Worm (Caenorhabditis elegans): ENCODE data around the gene R08C7.5.

Gene R08C7.5

ce11 chrIV:4429901-4430300 is at the start of gene R08C7.5, which contains the start of gene str-185:
TSS of gene R08C7.5 (plus strand) at chrIV:4430229.
TSS of gene str-185 (minus strand) at chrIV:4430001.
- TF ChIP-seq nhr-67 (tag; optimal IDR thresholded peaks at IDR 0.05), result no peak
- no peak for TF ChIP-seq ztf-4 (tag; optimal IDR thresholded peaks at IDR 0.05)
- no peak for TF ChIP-seq nhr-28 (tag; optimal IDR thresholded peaks at IDR 0.05)
- no peak for TF ChIP-seq nhr-76 (tag; optimal IDR thresholded peaks at IDR 0.05)
- TF ChIP-seq fos-1 (tag; optimal IDR thresholded peaks at IDR 0.05), result no peak
- TF ChIP-seq ztf-11 (tag; optimal IDR thresholded peaks at IDR 0.05), result no peak
- TF ChIP-seq fkh-10 (GFP tag; optimal IDR thresholded peaks at IDR 0.05), result no peak
- TF ChIP-seq ceh-28 (tag; optimal IDR thresholded peaks at IDR 0.05), result no peak
- TF ChIP-seq elt-3 (tag; optimal IDR thresholded peaks at IDR 0.05), result no peak

- TF ChIP-seq fkh-10 (GFP tag; optimal IDR thresholded peaks at IDR 0.05) (no peak), elt-2 (tag; optimal IDR thresholded peaks at IDR 0.05) (peak; percentile 70), ceh-28 (tag; optimal IDR thresholded peaks at IDR 0.05) (peak; percentile 24)
Observed at ce11 chrIV:4386351-4386750, 43.7 kb upstream of the R08C7.5 start, which contains the start of gene tald-1. TSS of gene tald-1 (plus strand) at chrIV:4386651.

ce11 chrIV:4388854-4389253 is 41.2 kb upstream of the R08C7.5 start:
- TF ChIP-seq elt-2 (tag; optimal IDR thresholded peaks at IDR 0.05), result peak; percentile 4

ce11 chrIV:4390438-4390894 is 39.6 kb upstream of the R08C7.5 start, which contains the start of the genes rpl-7A and set-21:
TSS of gene rpl-7A (minus strand) at chrIV:4390590.
TSS of gene set-21 (plus strand) at chrIV:4390844.
- TF ChIP-seq ZK546.5 (tag; optimal IDR thresholded peaks at IDR 0.05) (peak; percentile 40), nhr-43 (tag; optimal IDR thresholded peaks at IDR 0.05; ENCODE audit: poor library complexity, severe bottlenecking) (peak; percentile 98), ztf-11 (tag; optimal IDR thresholded peaks at IDR 0.05) (no peak), nhr-76 (tag; optimal IDR thresholded peaks at IDR 0.05) (no peak), eor-1 (tag; optimal IDR thresholded peaks at IDR 0.05) (no peak), fos-1 (tag; optimal IDR thresholded peaks at IDR 0.05) (peak; percentile 39), jun-1 (tag; optimal IDR thresholded peaks at IDR 0.05) (peak; percentile 79), nhr-12 (tag; optimal IDR thresholded peaks at IDR 0.05) (no peak), snpc-4 (tag; optimal IDR thresholded peaks at IDR 0.05) (peak; percentile 86), nhr-11 (tag; optimal IDR thresholded peaks at IDR 0.05) (peak; percentile 82), nhr-25 (tag; optimal IDR thresholded peaks at IDR 0.05) (peak; percentile 98), ama-1 (optimal IDR thresholded peaks at IDR 0.05) (no peak), skn-1 (tag; optimal IDR thresholded peaks at IDR 0.05) (peak; percentile 65), lsy-12 (tag; optimal IDR thresholded peaks at IDR 0.05) (peak; percentile 97), nhr-237 (tag; optimal IDR thresholded peaks at IDR 0.05) (no peak), lin-15B (tag; optimal IDR thresholded peaks at IDR 0.05) (peak; percentile 96), lin-39 (tag; optimal IDR thresholded peaks at IDR 0.05) (peak; percentile 75), ceh-28 (tag; optimal IDR thresholded peaks at IDR 0.05) (peak; percentile 64), elt-3 (tag; optimal IDR thresholded peaks at IDR 0.05) (peak; percentile 13 to 87 (median 16)), egl-5 (tag; optimal IDR thresholded peaks at IDR 0.05) (peak; percentile 42), zag-1 (tag; optimal IDR thresholded peaks at IDR 0.05) (peak; percentile 24), elt-1 (tag; optimal IDR thresholded peaks at IDR 0.05) (peak; percentile 4), nhr-28 (tag; optimal IDR thresholded peaks at IDR 0.05) (peak; percentile 39), nhr-77 (tag; optimal IDR thresholded peaks at IDR 0.05) (peak; percentile 79), hmg-11 (tag; optimal IDR thresholded peaks at IDR 0.05) (peak; percentile 89), nhr-23 (tag; optimal IDR thresholded peaks at IDR 0.05) (peak; percentile 97), nfya-1 (tag; optimal IDR thresholded peaks at IDR 0.05; ENCODE audit: insufficient read depth) (peak; percentile 89), tbx-2 (tag; optimal IDR thresholded peaks at IDR 0.05) (peak; percentile 92), pha-4 (tag; optimal IDR thresholded peaks at IDR 0.05) (peak; percentile 91), mml-1 (tag; optimal IDR thresholded peaks at IDR 0.05) (no peak), elt-2 (tag; optimal IDR thresholded peaks at IDR 0.05) (peak; percentile 86), ceh-82 (tag; optimal IDR thresholded peaks at IDR 0.05) (peak; percentile 77), unc-62 (GFP tag; optimal IDR thresholded peaks at IDR 0.05) (peak; percentile 36), pqm-1 (tag; optimal IDR thresholded peaks at IDR 0.05) (peak; percentile 45), R02D3.7 (tag; optimal IDR thresholded peaks at IDR 0.05) (peak; percentile 92)

Measured in whole organism, L3 larva.